Fruit fly (Drosophila melanogaster) whole organism, embryonic: Measurements from ENCODE around the gene CG11596.

Experiments
- Ada2b ChIP-seq: fragments of 200-800 bp; sonication (Bioruptor generic); IDR thresholded peaks from 2 replicates; pipeline ENCODE4 v1.3.6; 2022; ENCODE audit warnings: missing biosample characterization, missing genetic modification characterization
- C15 ChIP-seq: fragments of 200-800 bp; sonication (Bioruptor generic); IDR thresholded peaks from 3 replicates; pipeline ENCODE4 v1.3.6; 2022; ENCODE audit warnings: missing biosample characterization, missing genetic modification characterization
- CG10209 ChIP-seq: fragments of 200-800 bp; sonication (Bioruptor generic); optimal IDR thresholded peaks from 3 replicates; lab custom pipeline; 2017; ENCODE audit warnings: missing biosample characterization, mild to moderate bottlenecking, missing genetic modification characterization, missing genetic modification reagents
- CG11085 ChIP-seq: fragments of 200-800 bp; sonication (Bioruptor generic); IDR thresholded peaks from 2 replicates; pipeline ENCODE4 v1.3.6; 2022; ENCODE audit warnings: missing biosample characterization, missing genetic modification characterization
- CG11695 ChIP-seq: fragments of 200-800 bp; sonication (Bioruptor generic); IDR thresholded peaks from 3 replicates; pipeline ENCODE4 v1.3.6; 2022; ENCODE audit warnings: missing biosample characterization, missing genetic modification characterization
- CG11696 ChIP-seq: fragments of 200-800 bp; sonication (Bioruptor generic); IDR thresholded peaks from 2 replicates; pipeline ENCODE4 v1.3.6; 2022; ENCODE audit warnings: missing biosample characterization, missing genetic modification characterization
- CG13424 ChIP-seq: fragments of 200-800 bp; sonication (Bioruptor generic); optimal IDR thresholded peaks from 2 replicates; lab custom pipeline; 2019; ENCODE audit warnings: missing biosample characterization, mild to moderate bottlenecking, missing genetic modification characterization, moderate library complexity
- CG14965 ChIP-seq: fragments of 200-800 bp; sonication (Bioruptor generic); optimal IDR thresholded peaks from 2 replicates; lab custom pipeline; 2016; ENCODE audit warnings: missing biosample characterization, missing genetic modification characterization, borderline replicate concordance
- CG15479 ChIP-seq: fragments of 200-800 bp; sonication (Bioruptor generic); optimal IDR thresholded peaks from 3 replicates; lab custom pipeline; 2019; ENCODE audit warnings: missing biosample characterization, mild to moderate bottlenecking, missing genetic modification characterization, moderate library complexity
- CG15696 ChIP-seq: fragments of 200-800 bp; sonication (Bioruptor generic); optimal IDR thresholded peaks from 2 replicates; lab custom pipeline; 2019; ENCODE audit warnings: missing biosample characterization, mild to moderate bottlenecking, missing genetic modification characterization, moderate library complexity
- CG17802 ChIP-seq: fragments of 200-800 bp; sonication (Bioruptor generic); optimal IDR thresholded peaks from 2 replicates; lab custom pipeline; 2018; ENCODE audit warnings: missing biosample characterization, mild to moderate bottlenecking, missing genetic modification characterization, moderate library complexity
- CG43689 ChIP-seq: fragments of 200-800 bp; sonication (Bioruptor generic); IDR thresholded peaks from 2 replicates; pipeline ENCODE4 v1.3.6; 2022; ENCODE audit warnings: missing biosample characterization, missing genetic modification characterization
- CG4617 ChIP-seq: fragments of 200-800 bp; sonication (Bioruptor generic); optimal IDR thresholded peaks from 3 replicates; lab custom pipeline; 2016; ENCODE audit warnings: missing biosample characterization, missing genetic modification characterization, borderline replicate concordance
- CG5953 ChIP-seq: fragments of 200-800 bp; sonication (Bioruptor generic); IDR thresholded peaks from 2 replicates; pipeline ENCODE4 v1.3.6; 2022; ENCODE audit warnings: missing biosample characterization, missing genetic modification characterization
- CG6813 ChIP-seq: fragments of 200-800 bp; sonication (Bioruptor generic); optimal IDR thresholded peaks from 2 replicates; lab custom pipeline; 2017; ENCODE audit warnings: missing biosample characterization, missing genetic modification characterization, mild to moderate bottlenecking, moderate library complexity, missing genetic modification reagents
- CG7786 ChIP-seq: fragments of 200-800 bp; sonication (Bioruptor generic); optimal IDR thresholded peaks from 2 replicates; lab custom pipeline; 2016; ENCODE audit warnings: missing biosample characterization, missing genetic modification characterization
- CTCF ChIP-seq: fragments of 200-800 bp; sonication (Bioruptor generic); optimal IDR thresholded peaks from 2 replicates; lab custom pipeline; 2017; ENCODE audit warnings: missing biosample characterization, mild to moderate bottlenecking, missing genetic modification characterization, moderate library complexity
- Dll ChIP-seq: fragments of 200-800 bp; sonication (Bioruptor generic); IDR thresholded peaks from 4 replicates; pipeline ENCODE4 v1.3.6; 2022; ENCODE audit warnings: missing biosample characterization, missing genetic modification characterization; ENCODE audit not compliant: partially characterized antibody
- Elba2 ChIP-seq: fragments of 200-800 bp; sonication (Bioruptor generic); optimal IDR thresholded peaks from 3 replicates; lab custom pipeline; 2016; ENCODE audit warnings: missing biosample characterization, missing genetic modification characterization
- HLH3B ChIP-seq: fragments of 200-800 bp; sonication (Bioruptor generic); IDR thresholded peaks from 2 replicates; pipeline ENCODE4 v1.3.6; 2022; ENCODE audit warnings: missing biosample characterization, missing genetic modification characterization
- Hr3 ChIP-seq: fragments of 200-800 bp; sonication (Bioruptor generic); optimal IDR thresholded peaks from 3 replicates; lab custom pipeline; 2016; ENCODE audit warnings: missing biosample characterization, missing genetic modification characterization
- MESR4 ChIP-seq: fragments of 200-800 bp; sonication (Bioruptor generic); optimal IDR thresholded peaks from 2 replicates; lab custom pipeline; 2018; ENCODE audit warnings: missing biosample characterization, mild to moderate bottlenecking, missing genetic modification characterization, moderate library complexity
- Mad ChIP-seq: fragments of 200-800 bp; sonication (Bioruptor generic); optimal IDR thresholded peaks from 2 replicates; lab custom pipeline; 2016; ENCODE audit warnings: missing biosample characterization, missing genetic modification characterization
- Nf-YB ChIP-seq: fragments of 200-800 bp; sonication (Bioruptor generic); optimal IDR thresholded peaks from 3 replicates; lab custom pipeline; 2019; ENCODE audit warnings: missing biosample characterization, mild to moderate bottlenecking, missing genetic modification characterization, moderate library complexity
- Oli ChIP-seq: fragments of 200-800 bp; sonication (Bioruptor generic); optimal IDR thresholded peaks from 2 replicates; lab custom pipeline; 2018; ENCODE audit warnings: missing biosample characterization, mild to moderate bottlenecking, missing genetic modification characterization, moderate library complexity
- Sox100B ChIP-seq: fragments of 200-800 bp; sonication (Bioruptor generic); optimal IDR thresholded peaks from 3 replicates; lab custom pipeline; 2018; ENCODE audit warnings: missing biosample characterization, mild to moderate bottlenecking, missing genetic modification characterization
- Tbp ChIP-seq: fragments of >200 bp; optimal IDR thresholded peaks from 2 replicates; lab custom pipeline; 2018; ENCODE audit warnings: missing biosample characterization, missing genetic modification characterization
- YL-1 ChIP-seq: fragments of 200-800 bp; sonication (Bioruptor generic); optimal IDR thresholded peaks from 3 replicates; lab custom pipeline; 2017; ENCODE audit warnings: missing biosample characterization, mild to moderate bottlenecking, missing genetic modification characterization
- abd-A ChIP-seq: fragments of 200-800 bp; sonication (Bioruptor generic); optimal IDR thresholded peaks from 3 replicates; lab custom pipeline; 2019; ENCODE audit warnings: missing biosample characterization, mild to moderate bottlenecking, missing genetic modification characterization, moderate library complexity
- bcd ChIP-seq: fragments of 200-800 bp; sonication (Bioruptor generic); optimal IDR thresholded peaks from 2 replicates; lab custom pipeline; 2017; ENCODE audit warnings: missing biosample characterization, mild to moderate bottlenecking, missing genetic modification characterization
- br ChIP-seq: fragments of >200 bp; optimal IDR thresholded peaks from 2 replicates; lab custom pipeline; 2017
- cad ChIP-seq: fragments of >200 bp; optimal IDR thresholded peaks from 2 replicates; lab custom pipeline; 2017; ENCODE audit warnings: missing biosample characterization, missing genetic modification characterization
- cato ChIP-seq: fragments of 200-800 bp; sonication (Bioruptor generic); optimal IDR thresholded peaks from 2 replicates; lab custom pipeline; 2016; ENCODE audit warnings: missing biosample characterization, missing genetic modification characterization, borderline replicate concordance
- cg ChIP-seq: fragments of 200-800 bp; sonication (Bioruptor generic); optimal IDR thresholded peaks from 3 replicates; lab custom pipeline; 2019; ENCODE audit warnings: missing biosample characterization, mild to moderate bottlenecking, missing genetic modification characterization, moderate library complexity
- corto ChIP-seq: fragments of 200-800 bp; sonication (Bioruptor generic); optimal IDR thresholded peaks from 2 replicates; lab custom pipeline; 2016; ENCODE audit warnings: missing biosample characterization, mild to moderate bottlenecking, missing genetic modification characterization, moderate library complexity
- dati ChIP-seq: fragments of 200-800 bp; sonication (Bioruptor generic); IDR thresholded peaks from 2 replicates; pipeline ENCODE4 v1.3.6; 2022; ENCODE audit warnings: missing biosample characterization, missing genetic modification characterization
- dm ChIP-seq: fragments of 200-800 bp; sonication (Bioruptor generic); optimal IDR thresholded peaks from 3 replicates; lab custom pipeline; 2016; ENCODE audit warnings: missing biosample characterization, missing genetic modification characterization
- gro ChIP-seq: fragments of 200-800 bp; sonication (Bioruptor generic); optimal IDR thresholded peaks from 2 replicates; lab custom pipeline; 2016; ENCODE audit warnings: missing biosample characterization, missing genetic modification characterization
- hbn ChIP-seq: fragments of 200-800 bp; sonication (Bioruptor generic); IDR thresholded peaks from 2 replicates; pipeline ENCODE4 v1.3.6; 2022; ENCODE audit warnings: missing biosample characterization, missing genetic modification characterization; ENCODE audit not compliant: partially characterized antibody
- hth ChIP-seq: fragments of >200 bp; optimal IDR thresholded peaks from 2 replicates; lab custom pipeline; 2017; ENCODE audit warnings: inconsistent platforms
- lmd ChIP-seq: fragments of 200-800 bp; sonication (Bioruptor generic); IDR thresholded peaks from 2 replicates; pipeline ENCODE4 v1.3.6; 2022; ENCODE audit warnings: missing biosample characterization, missing genetic modification characterization
- nom ChIP-seq: fragments of 200-800 bp; sonication (Bioruptor generic); optimal IDR thresholded peaks from 2 replicates; lab custom pipeline; 2017; ENCODE audit warnings: missing biosample characterization, missing genetic modification characterization, mild to moderate bottlenecking, moderate library complexity, missing genetic modification reagents
- oc ChIP-seq: fragments of 200-800 bp; sonication (Bioruptor generic); optimal IDR thresholded peaks from 2 replicates; lab custom pipeline; 2018; ENCODE audit warnings: missing biosample characterization, mild to moderate bottlenecking, missing genetic modification characterization, moderate library complexity
- p53 ChIP-seq: fragments of 200-800 bp; sonication (Bioruptor generic); optimal IDR thresholded peaks from 2 replicates; lab custom pipeline; 2016; ENCODE audit warnings: missing biosample characterization, missing genetic modification characterization
- prd ChIP-seq, 3 experiments: fragments of >200 bp in 2 of 3; fragments of 200-800 bp in 1 of 3; sonication (Bioruptor generic) in 1 of 3; optimal IDR thresholded peaks in 2 of 3; IDR thresholded peaks in 1 of 3; 2 replicates in 2 of 3; 3 replicates in 1 of 3; pipeline versions ENCODE4 v1.3.6 to Lab custom; 2017 to 2022; ENCODE audit warnings: missing biosample characterization in 1 of 3, missing genetic modification characterization in 1 of 3
- run ChIP-seq: fragments of 200-800 bp; sonication (Bioruptor generic); optimal IDR thresholded peaks from 3 replicates; lab custom pipeline; 2018; ENCODE audit warnings: missing biosample characterization, mild to moderate bottlenecking, missing genetic modification characterization
- sna ChIP-seq: fragments of 200-800 bp; sonication (Bioruptor generic); IDR thresholded peaks from 2 replicates; pipeline ENCODE4 v1.3.6; 2022; ENCODE audit warnings: missing biosample characterization, missing genetic modification characterization; ENCODE audit not compliant: partially characterized antibody
- tap ChIP-seq: fragments of 200-800 bp; optimal IDR thresholded peaks from 3 replicates; lab custom pipeline; 2019; ENCODE audit warnings: missing biosample characterization, mild to moderate bottlenecking, missing genetic modification characterization, moderate library complexity
- vfl ChIP-seq: fragments of 200-800 bp; sonication (Bioruptor generic); optimal IDR thresholded peaks from 2 replicates; lab custom pipeline; 2016; ENCODE audit warnings: missing biosample characterization, missing genetic modification characterization
- vvl ChIP-seq: fragments of 200-800 bp; sonication (Bioruptor generic); IDR thresholded peaks from 2 replicates; pipeline ENCODE4 v1.3.6; 2022; ENCODE audit warnings: missing biosample characterization, missing genetic modification characterization
- zfh2 ChIP-seq: fragments of 200-800 bp; sonication (Bioruptor generic); optimal IDR thresholded peaks from 2 replicates; lab custom pipeline; 2016; ENCODE audit warnings: missing biosample characterization, missing genetic modification characterization

CG11596 gene

DNA sequence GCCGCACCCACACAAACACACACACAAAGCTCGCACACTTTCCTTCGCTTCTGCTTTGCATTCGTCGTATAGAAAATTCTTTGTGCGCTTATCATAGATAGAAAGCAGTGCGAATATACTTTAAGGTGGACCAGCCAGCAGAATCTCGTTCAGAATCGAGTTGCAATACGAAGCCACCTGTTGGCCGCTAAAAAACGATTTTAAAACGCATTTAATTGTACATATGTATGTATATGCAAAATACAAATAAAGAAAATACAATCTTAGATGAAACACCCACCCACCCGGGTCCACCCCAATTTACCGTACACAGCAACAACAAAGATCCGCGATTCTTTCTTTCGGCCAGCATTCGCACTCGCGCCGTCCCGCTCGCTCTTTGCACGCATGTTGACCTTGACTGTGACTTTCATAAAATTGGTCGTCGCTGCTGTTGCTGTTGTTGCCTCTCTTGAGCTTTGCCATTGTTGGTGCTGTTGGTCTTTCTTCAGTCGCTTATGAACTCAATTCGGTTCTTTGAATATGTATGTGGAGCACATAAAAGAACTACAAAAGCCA lies 21.1 kb downstream of the CG11596 start (continued):
- TF ChIP-seq nom (peak; percentile 77), Nf-YB (peak; percentile 9), CG11696 (GFP tag; lab: Robert Waterston, UW) (peak; percentile 53; the same call in 1 of the 2 replicates), dati (no peak), dm (no peak), bcd (GFP tag; lab: Kevin White, UChicago) (peak; percentile 64), hbn (GFP tag; lab: Robert Waterston, UW) (no peak), hth (no peak), CG6813 (peak; percentile 45), CG11085 (GFP tag; lab: Robert Waterston, UW) (0 out of 2 replicates have a peak, but pooled peaks have one; percentile 31), oc (no peak), CG4617 (GFP tag; lab: Kevin White, UChicago) (no peak), br (lab: Kevin White, UChicago) (no peak), tap (tag; lab: Kevin White, UChicago) (no peak), CTCF (GFP tag; lab: Kevin White, UChicago) (no peak), C15 (GFP tag; lab: Robert Waterston, UW) (no peak), CG11695 (GFP tag; lab: Robert Waterston, UW) (peak; percentile 44; the same call in 1 of the 3 replicates), cg (GFP tag; lab: Kevin White, UChicago) (no peak), cato (GFP tag; lab: Kevin White, UChicago) (no peak), MESR4 (GFP tag; lab: Kevin White, UChicago) (no peak), Hr3 (no peak), Tbp (no peak), Mad (GFP tag; lab: Kevin White, UChicago) (no peak), abd-A (no peak), zfh2 (GFP tag; lab: Kevin White, UChicago) (peak; percentile 86), YL-1 (no peak), Dll (GFP tag; lab: Robert Waterston, UW) (no peak), lmd (GFP tag; lab: Robert Waterston, UW) (peak; percentile 55; the same call in 1 of the 2 replicates), CG13424 (tag; lab: Kevin White, UChicago) (peak; percentile 17), Oli (tag; lab: Kevin White, UChicago) (peak; percentile 42), corto (no peak), CG7786 (peak; percentile 54), run (tag; lab: Kevin White, UChicago) (no peak), CG17802 (tag; lab: Kevin White, UChicago) (no peak), CG15696 (no peak), Sox100B (GFP tag; lab: Kevin White, UChicago) (no peak), HLH3B (GFP tag; lab: Robert Waterston, UW) (no peak), CG5953 (GFP tag; lab: Robert Waterston, UW) (no peak), vvl (GFP tag; lab: Robert Waterston, UW) (0 out of 2 replicates have a peak, but pooled peaks have one; percentile 19), gro (GFP tag; lab: Kevin White, UChicago) (peak; percentile 70), cad (GFP tag; lab: Kevin White, UChicago) (no peak), Elba2 (GFP tag; lab: Kevin White, UChicago) (no peak), CG14965 (GFP tag; lab: Kevin White, UChicago) (no peak), prd (optimal IDR thresholded peaks at IDR 0.05; lab: Kevin White, UChicago) (no peak), prd (GFP tag; IDR thresholded peaks at IDR 0.05; lab: Robert Waterston, UW) (peak; percentile 60; the same call in 2 of the 3 replicates), CG10209 (GFP tag; lab: Kevin White, UChicago) (peak; percentile 52), CG43689 (GFP tag; lab: Robert Waterston, UW) (no peak), sna (GFP tag; lab: Robert Waterston, UW) (no peak), vfl (GFP tag; lab: Kevin White, UChicago) (peak; percentile 37), p53 (GFP tag; lab: Kevin White, UChicago) (no peak), CG15479 (no peak), Ada2b (GFP tag; lab: Robert Waterston, UW) (peak; percentile 33; the same call in 1 of the 2 replicates)
